Worm (Caenorhabditis elegans) whole organism, L2 larva: ENCODE data around the gene rfc-3.

ENCODE experiments used
- ama-1 ChIP-seq: fragments of 150-350 bp; optimal IDR thresholded peaks from 2 replicates; lab custom pipeline; 2018; ENCODE audit warnings: inconsistent platforms
- lin-39 ChIP-seq: fragments of 150-350 bp; optimal IDR thresholded peaks from 2 replicates; lab custom pipeline; 2014; ENCODE audit warnings: missing biosample characterization, missing genetic modification reagents, missing genetic modification characterization
- nhr-10 ChIP-seq: sonication (generic microtip); optimal IDR thresholded peaks from 2 replicates; lab custom pipeline; 2017; ENCODE audit warnings: missing biosample characterization, missing genetic modification characterization
- nhr-25 ChIP-seq: fragments of 150-350 bp; sonication (generic microtip); optimal IDR thresholded peaks from 3 replicates; lab custom pipeline; 2014; ENCODE audit warnings: missing biosample characterization, missing genetic modification characterization

ce11 chrIV:13104900-13105299, 9.3 kb downstream of the rfc-3 start, which contains the start of gene rde-11:
- TF ChIP-seq nhr-10 (tag; lab: Kevin White, UChicago) (no peak), ama-1 (lab: Kevin White, UChicago) (no peak), lin-39 (tag; lab: Kevin White, UChicago) (no peak), nhr-25 (tag; lab: Kevin White, UChicago) (no peak)
